Worm (Caenorhabditis elegans) whole organism, mixed stage, embryonic: Measurements from ENCODE around the gene F53A9.9.

Experiments used
- M03D4.4 ChIP-seq: sonication (generic microtip); optimal IDR thresholded peaks from 2 replicates; lab custom pipeline; 2017; ENCODE audit warnings: mild to moderate bottlenecking, missing genetic modification characterization, missing compliant biosample characterization
- bed-3 ChIP-seq: fragments of 200-800 bp; sonication (Bioruptor generic); optimal IDR thresholded peaks from 3 replicates; lab custom pipeline; 2018; ENCODE audit warnings: mild to moderate bottlenecking, missing genetic modification characterization, moderate library complexity, missing compliant biosample characterization
- blmp-1 ChIP-seq: fragments of 150-350 bp; optimal IDR thresholded peaks from 2 replicates; lab custom pipeline; 2014; ENCODE audit warnings: missing biosample characterization, missing genetic modification characterization
- ceh-39 ChIP-seq: fragments of 150-350 bp; optimal IDR thresholded peaks from 2 replicates; lab custom pipeline; 2014; ENCODE audit warnings: missing biosample characterization, missing genetic modification characterization
- ceh-43 ChIP-seq: fragments of 200-800 bp; sonication (Bioruptor generic); optimal IDR thresholded peaks from 2 replicates; lab custom pipeline; 2018; ENCODE audit warnings: mild to moderate bottlenecking, missing genetic modification characterization, moderate library complexity, missing compliant biosample characterization
- ceh-83 ChIP-seq: fragments of 200-800 bp; sonication (Bioruptor generic); optimal IDR thresholded peaks from 2 replicates; lab custom pipeline; 2018; ENCODE audit warnings: mild to moderate bottlenecking, missing genetic modification characterization, missing compliant biosample characterization
- ces-1 ChIP-seq: fragments of 150-350 bp; optimal IDR thresholded peaks from 2 replicates; lab custom pipeline; 2014; ENCODE audit warnings: missing biosample characterization, missing genetic modification reagents, missing genetic modification characterization
- cnd-1 ChIP-seq: fragments of 200-800 bp; sonication (Bioruptor generic); optimal IDR thresholded peaks from 2 replicates; lab custom pipeline; 2018; ENCODE audit warnings: mild to moderate bottlenecking, missing genetic modification characterization, missing compliant biosample characterization
- elt-3 ChIP-seq: fragments of 150-350 bp; optimal IDR thresholded peaks from 2 replicates; lab custom pipeline; 2014; ENCODE audit warnings: missing biosample characterization, missing genetic modification characterization
- flh-1 ChIP-seq: fragments of 200-800 bp; sonication (Bioruptor generic); optimal IDR thresholded peaks from 2 replicates; lab custom pipeline; 2018; ENCODE audit warnings: mild to moderate bottlenecking, missing genetic modification characterization, moderate library complexity, missing compliant biosample characterization
- hlh-1 ChIP-seq: fragments of 150-350 bp; optimal IDR thresholded peaks from 2 replicates; lab custom pipeline; 2014; ENCODE audit warnings: missing biosample characterization, missing genetic modification reagents, missing genetic modification characterization
- lin-13 ChIP-seq: fragments of 150-350 bp; optimal IDR thresholded peaks from 2 replicates; lab custom pipeline; 2014; ENCODE audit warnings: missing biosample characterization, missing genetic modification characterization
- lin-32 ChIP-seq: fragments of 200-800 bp; sonication (Bioruptor generic); optimal IDR thresholded peaks from 2 replicates; lab custom pipeline; 2018; ENCODE audit warnings: mild to moderate bottlenecking, missing genetic modification characterization, missing compliant biosample characterization
- lsy-2 ChIP-seq: fragments of 150-350 bp; optimal IDR thresholded peaks from 2 replicates; lab custom pipeline; 2014; ENCODE audit warnings: missing biosample characterization, missing genetic modification characterization
- mep-1 ChIP-seq: fragments of 150-350 bp; optimal IDR thresholded peaks from 2 replicates; lab custom pipeline; 2017; ENCODE audit warnings: missing biosample characterization, missing genetic modification reagents, missing genetic modification characterization, inconsistent platforms
- mls-2 ChIP-seq: sonication (generic microtip); optimal IDR thresholded peaks from 2 replicates; lab custom pipeline; 2016; ENCODE audit warnings: mild to moderate bottlenecking, missing genetic modification characterization, moderate library complexity, missing compliant biosample characterization
- nhr-12 ChIP-seq: fragments of 150-350 bp; optimal IDR thresholded peaks from 2 replicates; lab custom pipeline; 2014; ENCODE audit warnings: missing biosample characterization, missing genetic modification characterization
- nhr-237 ChIP-seq: fragments of 150-350 bp; optimal IDR thresholded peaks from 2 replicates; lab custom pipeline; 2014; ENCODE audit warnings: missing biosample characterization, missing genetic modification characterization
- nhr-28 ChIP-seq: fragments of 150-350 bp; optimal IDR thresholded peaks from 2 replicates; lab custom pipeline; 2014; ENCODE audit warnings: missing biosample characterization, missing genetic modification characterization
- nhr-76 ChIP-seq: sonication (generic microtip); optimal IDR thresholded peaks from 2 replicates; lab custom pipeline; 2017; ENCODE audit warnings: missing biosample characterization, missing genetic modification characterization
- pha-4 ChIP-seq: fragments of 150-350 bp; optimal IDR thresholded peaks from 2 replicates; lab custom pipeline; 2018; ENCODE audit warnings: missing biosample characterization, missing genetic modification reagents, missing genetic modification characterization
- sem-2 ChIP-seq: fragments of 200-800 bp; sonication (Bioruptor generic); optimal IDR thresholded peaks from 2 replicates; lab custom pipeline; 2018; ENCODE audit warnings: mild to moderate bottlenecking, missing genetic modification characterization, missing compliant biosample characterization
- snpc-4 ChIP-seq: fragments of 150-350 bp; optimal IDR thresholded peaks from 2 replicates; lab custom pipeline; 2014; ENCODE audit warnings: missing biosample characterization, missing genetic modification characterization
- sptf-1 ChIP-seq: sonication (generic microtip); optimal IDR thresholded peaks from 2 replicates; lab custom pipeline; 2017; ENCODE audit warnings: mild to moderate bottlenecking, missing genetic modification characterization, moderate library complexity, missing compliant biosample characterization
- tbx-8 ChIP-seq: fragments of 200-800 bp; sonication (Bioruptor generic); optimal IDR thresholded peaks from 2 replicates; lab custom pipeline; 2018; ENCODE audit warnings: mild to moderate bottlenecking, missing genetic modification characterization, moderate library complexity, missing compliant biosample characterization
- unc-39 ChIP-seq: fragments of 150-350 bp; optimal IDR thresholded peaks from 2 replicates; lab custom pipeline; 2014; ENCODE audit warnings: missing biosample characterization, missing genetic modification characterization
- unc-62 ChIP-seq: fragments of 150-350 bp; optimal IDR thresholded peaks from 2 replicates; lab custom pipeline; 2014; ENCODE audit warnings: missing biosample characterization, missing genetic modification reagents, missing genetic modification characterization
- zip-8 ChIP-seq: fragments of 150-350 bp; optimal IDR thresholded peaks from 2 replicates; lab custom pipeline; 2014; ENCODE audit warnings: missing biosample characterization, missing genetic modification characterization
- ztf-11 ChIP-seq: fragments of 150-350 bp; optimal IDR thresholded peaks from 2 replicates; lab custom pipeline; 2014; ENCODE audit warnings: missing biosample characterization, missing genetic modification characterization

F53A9.9 gene

ce11 chrX:8711141-8711645, 9.4 kb downstream of the F53A9.9 start, which contains the start of gene F53A9.1:
Gene F53A9.1 (plus strand): TSS chrX:8711595.
- no peak for TF ChIP-seq flh-1
- TF ChIP-seq lin-13 (tag; lab: Kevin White, UChicago), result no peak
- TF ChIP-seq unc-62 (GFP tag; lab: Kevin White, UChicago), result no peak
- TF ChIP-seq pha-4, result no peak
- no peak for TF ChIP-seq M03D4.4 (tag; lab: Kevin White, UChicago)
- no peak for TF ChIP-seq ceh-83 (GFP tag; lab: Kevin White, UChicago)
- no peak for TF ChIP-seq sptf-1 (tag; lab: Kevin White, UChicago)
- no peak for TF ChIP-seq blmp-1 (tag; lab: Kevin White, UChicago)
- no peak for TF ChIP-seq ceh-39 (tag; lab: Kevin White, UChicago)
- no peak for TF ChIP-seq mep-1 (tag; lab: Kevin White, UChicago)
- TF ChIP-seq mls-2 (tag; lab: Kevin White, UChicago), result no peak
- no peak for TF ChIP-seq ztf-11
- TF ChIP-seq bed-3 (GFP tag; lab: Kevin White, UChicago), result no peak
- TF ChIP-seq elt-3 (tag; lab: Kevin White, UChicago), result no peak
- no peak for TF ChIP-seq ceh-43 (GFP tag; lab: Kevin White, UChicago)
- no peak for TF ChIP-seq ces-1
- no peak for TF ChIP-seq sem-2
- no peak for TF ChIP-seq lin-32

ce11 chrX:8709424-8709823, 11.1 kb downstream of the F53A9.9 start, which contains the start of gene kreg-1:
Gene kreg-1 (plus strand): TSS chrX:8709764.
- TF ChIP-seq zip-8 (tag; lab: Kevin White, UChicago) (peak; percentile 9), mls-2 (tag; lab: Kevin White, UChicago) (no peak)
- TF ChIP-seq, all 35 proteins: peak for 1

DNA sequence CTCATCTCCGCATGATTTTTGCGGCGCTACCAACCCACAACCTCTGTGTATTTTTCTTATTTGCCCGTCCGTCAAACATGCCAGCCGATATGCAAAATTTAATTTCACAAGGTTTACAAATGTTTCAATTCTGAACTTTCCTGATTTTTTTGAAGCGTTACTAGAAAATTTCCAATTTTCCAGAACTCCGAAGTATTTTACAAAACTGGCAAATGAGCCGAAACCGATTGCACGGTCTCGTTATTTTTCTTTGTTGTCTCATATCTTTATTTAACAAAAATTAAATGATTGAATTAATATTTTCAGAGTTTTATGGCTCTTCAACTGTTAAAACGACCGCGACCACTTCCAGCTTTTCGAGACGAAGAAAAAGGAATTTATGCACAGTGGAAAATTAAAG, 12.5 kb downstream of the F53A9.9 start, which contains the start of gene F53A9.3:
Gene F53A9.3, plus strand, starts transcription at position 301 of the 400 bp plus-strand sequence.
- TF ChIP-seq nhr-28 (no peak), nhr-237 (tag; lab: Kevin White, UChicago) (no peak), hlh-1 (tag; lab: Kevin White, UChicago) (no peak), blmp-1 (tag; lab: Kevin White, UChicago) (no peak), ces-1 (no peak), ztf-11 (no peak), nhr-12 (tag; lab: Kevin White, UChicago) (no peak), lsy-2 (no peak), flh-1 (no peak), unc-62 (GFP tag; lab: Kevin White, UChicago) (no peak), nhr-76 (no peak)
- TF ChIP-seq, all 35 proteins: peak for 0

DNA sequence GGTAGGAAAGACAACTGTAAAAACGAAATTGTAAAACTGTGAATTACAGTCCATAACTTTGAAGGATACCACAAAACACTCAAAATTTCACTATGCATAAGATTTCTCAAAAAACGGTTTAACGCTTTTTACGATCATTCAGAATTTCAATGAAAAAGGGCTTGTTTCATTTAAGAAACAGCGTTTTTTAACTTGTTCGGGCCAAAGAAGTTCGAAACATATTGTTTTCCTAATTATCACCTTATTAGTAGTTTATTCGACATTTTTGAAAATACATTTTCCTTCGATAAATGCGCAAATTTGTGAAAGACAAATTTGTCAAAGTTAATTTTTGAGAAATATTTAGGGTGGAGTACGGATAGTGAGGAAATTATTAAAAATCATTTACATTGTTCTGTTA, 15.7 kb downstream of the F53A9.9 start:
- no peak for TF ChIP-seq lin-32
- TF ChIP-seq cnd-1 (tag; lab: Kevin White, UChicago), result no peak
- no peak for TF ChIP-seq flh-1
- no peak for TF ChIP-seq unc-39 (tag; lab: Kevin White, UChicago)
- TF ChIP-seq lin-13 (tag; lab: Kevin White, UChicago), result no peak
- no peak for TF ChIP-seq snpc-4
- no peak for TF ChIP-seq zip-8 (tag; lab: Kevin White, UChicago)
- TF ChIP-seq mep-1 (tag; lab: Kevin White, UChicago), result no peak
- TF ChIP-seq mls-2 (tag; lab: Kevin White, UChicago), result no peak
- TF ChIP-seq nhr-76, result no peak
- no peak for TF ChIP-seq nhr-28
- no peak for TF ChIP-seq hlh-1 (tag; lab: Kevin White, UChicago)
- TF ChIP-seq tbx-8, result no peak

ce11 chrX:8703664-8704356, 16.7 kb downstream of the F53A9.9 start, which contains the start of gene jbts-14:
Gene jbts-14 (plus strand): TSS chrX:8704306.
- no peak for TF ChIP-seq mls-2 (tag; lab: Kevin White, UChicago)
- no peak for TF ChIP-seq M03D4.4 (tag; lab: Kevin White, UChicago)
- no peak for TF ChIP-seq flh-1
- TF ChIP-seq lin-32, result no peak
- TF ChIP-seq ceh-39 (tag; lab: Kevin White, UChicago), result no peak
- no peak for TF ChIP-seq nhr-12 (tag; lab: Kevin White, UChicago)
- TF ChIP-seq bed-3 (GFP tag; lab: Kevin White, UChicago), result no peak
- no peak for TF ChIP-seq cnd-1 (tag; lab: Kevin White, UChicago)
- TF ChIP-seq sptf-1 (tag; lab: Kevin White, UChicago), result no peak
- TF ChIP-seq, all 35 proteins: peak for 0
